Worm (Caenorhabditis elegans): ENCODE results near the gene T26C5.2.
A peak's percentile ranks its signal among the peaks of the same experiment; 100 is the strongest.

T26C5.2 gene

ce11 chrII:9213055-9213708, 19.8 kb upstream of the T26C5.2 start, which contains the start of gene znfx-1:
Gene znfx-1 (plus strand): TSS chrII:9213658.
- TF ChIP-seq nhr-11 (tag; optimal IDR thresholded peaks at IDR 0.05) (no peak), dve-1 (tag; optimal IDR thresholded peaks at IDR 0.05) (no peak), unc-3 (GFP tag; conservative IDR thresholded peaks at IDR 0.05) (no peak), unc-3 (tag; optimal IDR thresholded peaks at IDR 0.05) (no peak), K02D7.2 (tag; optimal IDR thresholded peaks at IDR 0.05) (no peak), ttx-3 (tag; optimal IDR thresholded peaks at IDR 0.05) (no peak), syd-9 (tag; optimal IDR thresholded peaks at IDR 0.05) (no peak), che-1 (tag; optimal IDR thresholded peaks at IDR 0.05) (no peak), hlh-30 (tag; optimal IDR thresholded peaks at IDR 0.05; ENCODE audit: insufficient read depth) (no peak), ahr-1 (tag; optimal IDR thresholded peaks at IDR 0.05) (no peak), T23F11.4 (GFP tag; optimal IDR thresholded peaks at IDR 0.05) (no peak)

ce11 chrII:9222969-9223368, 10.1 kb upstream of the T26C5.2 start, which contains the start of gene ZK1067.3:
Gene ZK1067.3 (plus strand): TSS chrII:9223269.
- TF ChIP-seq pha-4 (tag; optimal IDR thresholded peaks at IDR 0.05): no peak
- TF ChIP-seq pqm-1 (tag; optimal IDR thresholded peaks at IDR 0.05): no peak
- TF ChIP-seq lin-11 (tag; optimal IDR thresholded peaks at IDR 0.05): no peak
- TF ChIP-seq ztf-16 (tag; optimal IDR thresholded peaks at IDR 0.05): no peak
- no peak for TF ChIP-seq ets-4 (tag; optimal IDR thresholded peaks at IDR 0.05)
- no peak for TF ChIP-seq ceh-2 (tag; optimal IDR thresholded peaks at IDR 0.05)
- no peak for TF ChIP-seq ceh-19 (GFP tag; optimal IDR thresholded peaks at IDR 0.05)
- no peak for TF ChIP-seq ceh-24 (tag; optimal IDR thresholded peaks at IDR 0.05)
- no peak for TF ChIP-seq ceh-6 (GFP tag; optimal IDR thresholded peaks at IDR 0.05)
- no peak for TF ChIP-seq eyg-1 (tag; optimal IDR thresholded peaks at IDR 0.05)
- no peak for TF ChIP-seq madf-2 (tag; optimal IDR thresholded peaks at IDR 0.05)
- TF ChIP-seq ceh-31 (tag; optimal IDR thresholded peaks at IDR 0.05): no peak
- no peak for TF ChIP-seq C38D4.7 (GFP tag; optimal IDR thresholded peaks at IDR 0.05)
- TF ChIP-seq Y22D7AL.16 (tag; optimal IDR thresholded peaks at IDR 0.05): no peak
- TF ChIP-seq dve-1 (tag; optimal IDR thresholded peaks at IDR 0.05): no peak
- no peak for TF ChIP-seq K09A11.1 (tag; optimal IDR thresholded peaks at IDR 0.05; ENCODE audit: insufficient read depth)

DNA sequence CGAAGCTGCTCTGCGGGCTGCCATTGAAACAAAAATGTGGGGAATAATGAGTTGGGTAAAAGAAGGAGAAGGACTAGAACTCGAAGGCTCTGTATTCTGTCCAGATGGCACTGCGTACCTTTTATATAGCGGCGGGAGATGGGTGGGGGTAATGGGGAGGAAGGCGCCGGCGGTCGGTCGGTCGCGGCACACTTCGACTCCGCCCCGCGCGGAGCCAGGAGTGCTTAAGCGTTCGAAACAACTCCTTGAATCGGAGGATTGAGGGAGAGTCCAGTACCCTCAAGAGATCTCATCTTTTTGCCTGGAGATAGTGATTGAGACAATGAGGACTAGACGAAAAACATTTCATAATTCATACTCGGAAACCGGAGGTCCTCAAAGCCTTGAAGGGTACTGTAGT, 5.9 kb upstream of the T26C5.2 start, which contains the start of gene abu-14:
abu-14 (minus strand) TSS at position 81 of the 400 bp plus-strand sequence.
- TF ChIP-seq ceh-45 (GFP tag; IDR thresholded peaks at IDR 0.05) (no peak), hlh-6 (tag; optimal IDR thresholded peaks at IDR 0.05) (no peak)

ce11 chrII:9231240-9231639, 1.8 kb upstream of the T26C5.2 start, which contains the start of gene gst-13:
Gene gst-13 (plus strand): TSS chrII:9231457.
- no peak for TF ChIP-seq rnt-1 (tag; optimal IDR thresholded peaks at IDR 0.05)
- TF ChIP-seq ceh-22 (tag; optimal IDR thresholded peaks at IDR 0.05): no peak
- no peak for TF ChIP-seq ceh-2 (tag; optimal IDR thresholded peaks at IDR 0.05)
- no peak for TF ChIP-seq ceh-34 (tag; optimal IDR thresholded peaks at IDR 0.05)
- TF ChIP-seq pqm-1 (tag; optimal IDR thresholded peaks at IDR 0.05): no peak
- peak; percentile 68 for TF ChIP-seq elt-2 (tag; optimal IDR thresholded peaks at IDR 0.05)

DNA sequence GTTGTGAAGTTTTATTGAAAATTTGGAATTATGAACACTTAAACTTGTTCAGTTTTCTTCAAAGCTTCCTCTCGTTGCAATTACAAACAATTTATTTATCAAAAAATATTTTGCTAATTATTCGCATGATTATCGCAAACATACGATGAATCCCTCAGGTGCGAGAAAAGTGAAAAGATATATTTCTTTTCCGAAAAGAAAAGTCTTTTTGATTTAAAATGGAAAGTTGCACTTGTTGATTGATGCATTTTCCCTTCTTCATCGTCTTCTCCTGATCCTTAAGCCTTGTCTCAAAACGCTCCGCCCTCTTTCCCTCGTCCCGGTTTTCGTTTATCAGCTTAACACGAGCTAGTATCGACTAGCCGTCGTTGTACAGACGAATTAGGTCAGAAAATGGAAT, 530 bp upstream of the T26C5.2 start:
- TF ChIP-seq sox-4 (tag; optimal IDR thresholded peaks at IDR 0.05): no peak
